Fruit fly (Drosophila melanogaster) whole organism, wandering third instar larva: Measurements from ENCODE around the gene CG15431.

Source experiments
- Dif ChIP-seq: fragments of 200-275, 200-300 bp; sonication (Bioruptor generic); optimal IDR thresholded peaks from 2 replicates; lab custom pipeline; 2018; ENCODE audit warnings: missing biosample characterization, missing genetic modification characterization; ENCODE audit not compliant: partially characterized antibody
- N ChIP-seq: fragments of >200 bp; optimal IDR thresholded peaks from 2 replicates; lab custom pipeline; 2018; ENCODE audit warnings: missing biosample characterization, missing external identifiers, missing genetic modification characterization
- OdsH ChIP-seq: fragments of 200-800 bp; sonication (Bioruptor generic); optimal IDR thresholded peaks from 2 replicates; lab custom pipeline; 2016; ENCODE audit warnings: missing biosample characterization, mild to moderate bottlenecking, missing genetic modification characterization
- Sp1 ChIP-seq: fragments of 200-800 bp; sonication (Bioruptor generic); optimal IDR thresholded peaks from 3 replicates; lab custom pipeline; 2019; ENCODE audit warnings: missing biosample characterization, mild to moderate bottlenecking, missing genetic modification characterization, moderate library complexity
- brk ChIP-seq: fragments of 200-800 bp; sonication (Bioruptor generic); optimal IDR thresholded peaks from 2 replicates; lab custom pipeline; 2016; ENCODE audit warnings: missing biosample characterization, mild to moderate bottlenecking, missing genetic modification characterization
- lola ChIP-seq: fragments of >200 bp; optimal IDR thresholded peaks from 2 replicates; lab custom pipeline; 2017; ENCODE audit warnings: missing biosample characterization, missing genetic modification characterization
- psq ChIP-seq: fragments of 200-800 bp; sonication (Bioruptor generic); optimal IDR thresholded peaks from 3 replicates; lab custom pipeline; 2017; ENCODE audit warnings: missing biosample characterization, mild to moderate bottlenecking, missing genetic modification characterization, moderate library complexity
- sv ChIP-seq: fragments of 200-800 bp; sonication (Bioruptor generic); optimal IDR thresholded peaks from 3 replicates; lab custom pipeline; 2016; ENCODE audit warnings: missing biosample characterization, missing genetic modification characterization
- usp ChIP-seq: fragments of >200 bp; optimal IDR thresholded peaks from 2 replicates; lab custom pipeline; 2017; ENCODE audit warnings: missing biosample characterization, missing genetic modification characterization

DNA sequence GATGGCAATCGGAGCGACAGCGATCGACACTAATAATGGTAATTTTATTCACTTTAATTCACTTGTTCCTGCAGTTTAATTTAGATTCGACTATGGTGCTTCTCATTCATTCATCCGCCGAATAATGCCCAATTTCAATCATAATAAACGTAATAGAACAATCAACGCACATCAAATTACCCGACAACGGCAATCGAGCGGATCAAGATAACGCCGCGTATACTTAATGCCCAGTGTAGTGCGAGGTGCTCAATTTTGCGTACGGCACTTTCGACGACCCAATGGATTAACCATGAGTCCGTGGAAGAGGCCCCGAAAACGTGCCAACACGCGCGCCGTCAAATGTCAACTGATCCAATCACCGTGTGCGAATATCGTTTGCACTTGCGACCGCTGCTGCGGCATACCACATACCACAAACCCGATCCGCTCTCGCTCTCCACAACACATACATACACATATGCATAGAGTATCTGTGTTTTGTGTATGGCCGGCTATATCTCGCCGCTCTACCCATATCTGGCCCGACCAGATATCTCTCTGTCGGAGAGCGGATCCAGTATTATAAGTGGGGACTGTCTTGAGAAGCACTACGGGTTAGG, 35.7 kb upstream of the CG15431 start, which contains the start of gene ine:
- TF ChIP-seq Dif (GFP tag; lab: Kevin White, UChicago): peak; percentile 28
- no peak for TF ChIP-seq usp (GFP tag; lab: Kevin White, UChicago)
- TF ChIP-seq Sp1 (GFP tag; lab: Kevin White, UChicago): no peak
- TF ChIP-seq psq (GFP tag; lab: Kevin White, UChicago): no peak
- TF ChIP-seq brk (GFP tag; lab: Kevin White, UChicago): no peak
- no peak for TF ChIP-seq sv (GFP tag; lab: Kevin White, UChicago)
- no peak for TF ChIP-seq lola (GFP tag; lab: Kevin White, UChicago)
- TF ChIP-seq OdsH (GFP tag; lab: Kevin White, UChicago): no peak
- TF ChIP-seq N (GFP tag; lab: Kevin White, UChicago): no peak
